Worm (Caenorhabditis elegans) whole organism, late embryonic: ENCODE data around the gene T19D12.4.

Experiments
- C08G9.2 ChIP-seq: sonication (generic microtip); optimal IDR thresholded peaks from 2 replicates; lab custom pipeline; 2016; ENCODE audit warnings: mild to moderate bottlenecking, missing genetic modification characterization, moderate library complexity, missing compliant biosample characterization
- ama-1 ChIP-seq: fragments of 150-350 bp; optimal IDR thresholded peaks from 2 replicates; lab custom pipeline; 2014
- ceh-30 ChIP-seq: fragments of 150-350 bp; optimal IDR thresholded peaks from 2 replicates; lab custom pipeline; 2014; ENCODE audit warnings: missing biosample characterization, missing genetic modification characterization
- ceh-48 ChIP-seq: sonication (generic microtip); optimal IDR thresholded peaks from 2 replicates; lab custom pipeline; 2016; ENCODE audit warnings: missing genetic modification characterization, inconsistent platforms, missing compliant biosample characterization
- dmd-4 ChIP-seq: sonication (generic microtip); optimal IDR thresholded peaks from 2 replicates; lab custom pipeline; 2016; ENCODE audit warnings: borderline replicate concordance, missing genetic modification characterization, missing compliant biosample characterization
- hlh-6 ChIP-seq: sonication (generic microtip); optimal IDR thresholded peaks from 2 replicates; lab custom pipeline; 2016; ENCODE audit warnings: missing genotype, missing genetic modification characterization, missing compliant biosample characterization
- lim-6 ChIP-seq: sonication (generic microtip); optimal IDR thresholded peaks from 2 replicates; lab custom pipeline; 2016; ENCODE audit warnings: missing genetic modification characterization, missing compliant biosample characterization
- lin-11 ChIP-seq: fragments of 200-800 bp; sonication (Bioruptor generic); optimal IDR thresholded peaks from 2 replicates; lab custom pipeline; 2018; ENCODE audit warnings: mild to moderate bottlenecking, missing genetic modification characterization, missing compliant biosample characterization
- madf-2 ChIP-seq: sonication (generic microtip); optimal IDR thresholded peaks from 2 replicates; lab custom pipeline; 2017; ENCODE audit warnings: missing genetic modification characterization, missing compliant biosample characterization
- pag-3 ChIP-seq: sonication (generic microtip); optimal IDR thresholded peaks from 2 replicates; lab custom pipeline; 2016; ENCODE audit warnings: missing compliant biosample characterization, missing genetic modification characterization, borderline replicate concordance
- rnt-1 ChIP-seq: sonication (generic microtip); optimal IDR thresholded peaks from 2 replicates; lab custom pipeline; 2016; ENCODE audit warnings: missing genetic modification characterization, missing compliant biosample characterization
- sox-4 ChIP-seq: sonication (generic microtip); optimal IDR thresholded peaks from 2 replicates; lab custom pipeline; 2017; ENCODE audit warnings: mild to moderate bottlenecking, missing genetic modification characterization, inconsistent platforms, missing compliant biosample characterization
- unc-3 ChIP-seq, 2 experiments: fragments of 200-800 bp in 1 of 2; sonication (Bioruptor generic) in 1 of 2; sonication (generic microtip) in 1 of 2; conservative IDR thresholded peaks in 1 of 2; optimal IDR thresholded peaks in 1 of 2; 2 replicates each; pipeline versions ENCODE4 v1.3.6 to Lab custom; 2016 to 2022; ENCODE audit warnings: missing compliant biosample characterization in 2 of 2, missing genetic modification characterization in 2 of 2, missing genetic modification reagents in 1 of 2

- TF ChIP-seq ama-1 (lab: Kevin White, UChicago): no peak
- no peak for TF ChIP-seq ceh-48 (tag; lab: Kevin White, UChicago)
- no peak for TF ChIP-seq rnt-1 (tag; lab: Kevin White, UChicago)
- no peak for TF ChIP-seq sox-4 (tag; lab: Kevin White, UChicago)
- no peak for TF ChIP-seq madf-2 (tag; lab: Kevin White, UChicago)
- no peak for TF ChIP-seq dmd-4 (tag; lab: Kevin White, UChicago)
- TF ChIP-seq lin-11 (tag; lab: Kevin White, UChicago): no peak
- TF ChIP-seq pag-3: no peak
- no peak for TF ChIP-seq C08G9.2 (tag; lab: Kevin White, UChicago)
- no peak for TF ChIP-seq ceh-30 (tag; lab: Kevin White, UChicago)
- no peak for TF ChIP-seq hlh-6 (tag; lab: Kevin White, UChicago)
- TF ChIP-seq unc-3 (GFP tag; conservative IDR thresholded peaks at IDR 0.05; lab: Robert Waterston, UW): no peak
- no peak for TF ChIP-seq unc-3 (tag; optimal IDR thresholded peaks at IDR 0.05; lab: Kevin White, UChicago)
- TF ChIP-seq lim-6 (tag; lab: Kevin White, UChicago): no peak
These were observed 29.9 kb upstream of the T19D12.4 start, which contains the start of gene vps-33.2 for ce11 chrII:6600973-6601372.
